Worm (Caenorhabditis elegans): ENCODE results near the gene pho-5.

Gene pho-5

ce11 chrIII:7297045-7297680, 11.5 kb upstream of the pho-5 start (continued):
- no peak for TF ChIP-seq pha-4 (GFP tag; IDR thresholded peaks at IDR 0.05)
- TF ChIP-seq pha-4 (tag; optimal IDR thresholded peaks at IDR 0.05): no peak
- TF ChIP-seq dve-1 (tag; optimal IDR thresholded peaks at IDR 0.05; ENCODE audit: insufficient read depth): peak; percentile 1
- no peak for TF ChIP-seq duxl-1 (tag; optimal IDR thresholded peaks at IDR 0.05; ENCODE audit: poor library complexity)
- no peak for TF ChIP-seq pqm-1 (tag; optimal IDR thresholded peaks at IDR 0.05)
- peak; percentile 24 for TF ChIP-seq mxl-3 (GFP tag; optimal IDR thresholded peaks at IDR 0.05)
- TF ChIP-seq nhr-25 (tag; optimal IDR thresholded peaks at IDR 0.05; ENCODE audit: borderline replicate concordance, insufficient read depth): no peak
- TF ChIP-seq mdl-1 (tag; optimal IDR thresholded peaks at IDR 0.05): peak in 1 of 2 experiments; percentile 27
- TF ChIP-seq lin-38 (GFP tag; IDR thresholded peaks at IDR 0.05): no peak
- TF ChIP-seq mep-1 (tag; optimal IDR thresholded peaks at IDR 0.05): peak; percentile 22
- no peak for TF ChIP-seq php-3 (GFP tag; IDR thresholded peaks at IDR 0.05)
- TF ChIP-seq egl-27 (tag; optimal IDR thresholded peaks at IDR 0.05): no peak
- TF ChIP-seq ctbp-1 (GFP tag; IDR thresholded peaks at IDR 0.05): no peak
- peak; percentile 33; the same call in 1 of the 2 replicates for TF ChIP-seq dmd-6 (GFP tag; IDR thresholded peaks at IDR 0.05)
- TF ChIP-seq zip-11 (GFP tag; IDR thresholded peaks at IDR 0.05): no peak
- TF ChIP-seq lin-13 (GFP tag; optimal IDR thresholded peaks at IDR 0.05): no peak
- TF ChIP-seq tra-1 (GFP tag; IDR thresholded peaks at IDR 0.05): no peak
- TF ChIP-seq mxl-2 (GFP tag; conservative IDR thresholded peaks at IDR 0.05): no peak
- no peak for TF ChIP-seq spr-3 (GFP tag; optimal IDR thresholded peaks at IDR 0.05)
- TF ChIP-seq gei-8 (GFP tag; optimal IDR thresholded peaks at IDR 0.05): no peak
- TF ChIP-seq ceh-32 (tag; optimal IDR thresholded peaks at IDR 0.05; ENCODE audit: poor library complexity): no peak

- TF ChIP-seq zip-2 (tag; optimal IDR thresholded peaks at IDR 0.05): no peak
- TF ChIP-seq F37D6.2 (tag; optimal IDR thresholded peaks at IDR 0.05): no peak
- TF ChIP-seq daf-12 (tag; optimal IDR thresholded peaks at IDR 0.05): no peak
- TF ChIP-seq ces-1 (GFP tag; optimal IDR thresholded peaks at IDR 0.05): no peak
- TF ChIP-seq dmd-6 (GFP tag; IDR thresholded peaks at IDR 0.05): 0 out of 2 replicates have a peak, but pooled peaks have one; percentile 10
- TF ChIP-seq nhr-25 (tag; optimal IDR thresholded peaks at IDR 0.05; ENCODE audit: borderline replicate concordance, insufficient read depth): peak; percentile 37
- peak in 1 of 2 experiments; percentile 99 for TF ChIP-seq unc-62 (GFP tag; optimal IDR thresholded peaks at IDR 0.05 in 1 of 2)
- TF ChIP-seq unc-62 (tag; optimal IDR thresholded peaks at IDR 0.05): no peak
- TF ChIP-seq hlh-11 (tag; optimal IDR thresholded peaks at IDR 0.05): peak; percentile 21
- TF ChIP-seq nhr-76 (tag; optimal IDR thresholded peaks at IDR 0.05): no peak
- TF ChIP-seq unc-39 (tag; optimal IDR thresholded peaks at IDR 0.05): no peak
- peak; percentile 61 for TF ChIP-seq nhr-28 (tag; optimal IDR thresholded peaks at IDR 0.05)
- peak; percentile 29 for TF ChIP-seq mep-1 (tag; optimal IDR thresholded peaks at IDR 0.05)
- no peak for TF ChIP-seq R02D3.7 (tag; optimal IDR thresholded peaks at IDR 0.05)
- no peak for TF ChIP-seq mes-2 (tag; optimal IDR thresholded peaks at IDR 0.05; ENCODE audit: poor library complexity, severe bottlenecking)
- TF ChIP-seq hlh-30 (tag; optimal IDR thresholded peaks at IDR 0.05; ENCODE audit: insufficient read depth): peak; percentile 25
- TF ChIP-seq mxl-2 (GFP tag; conservative IDR thresholded peaks at IDR 0.05): no peak
- no peak for TF ChIP-seq attf-4 (tag; optimal IDR thresholded peaks at IDR 0.05)
- peak; percentile 13 for TF ChIP-seq aha-1 (tag)
- TF ChIP-seq nhr-10 (tag; optimal IDR thresholded peaks at IDR 0.05): no peak
- TF ChIP-seq cey-2 (tag; optimal IDR thresholded peaks at IDR 0.05; ENCODE audit: borderline replicate concordance, insufficient read depth): no peak
- TF ChIP-seq lsy-2 (tag; optimal IDR thresholded peaks at IDR 0.05): peak in 1 of 2 experiments; percentile 35
Observed at ce11 chrIII:7296092-7296668, 10.5 kb upstream of the pho-5 start.

Measured in whole organism, L4 larva.